Worm (Caenorhabditis elegans) whole organism, early embryonic: ENCODE results near the gene F47C12.8.

Experiments used
- B0310.2 ChIP-seq: sonication (generic microtip); optimal IDR thresholded peaks from 2 replicates; lab custom pipeline; 2016; ENCODE audit warnings: mild to moderate bottlenecking, missing genetic modification characterization, missing compliant biosample characterization
- F13C5.2 ChIP-seq: sonication (generic microtip); optimal IDR thresholded peaks from 2 replicates; lab custom pipeline; 2017; ENCODE audit warnings: mild to moderate bottlenecking, missing genetic modification characterization, inconsistent platforms, missing compliant biosample characterization
- aly-1 ChIP-seq: sonication (generic microtip); optimal IDR thresholded peaks from 2 replicates; lab custom pipeline; 2016; ENCODE audit warnings: missing genetic modification characterization, missing compliant biosample characterization
- ama-1 ChIP-seq: fragments of 150-350 bp; optimal IDR thresholded peaks from 2 replicates; lab custom pipeline; 2014
- ceh-13 ChIP-seq: fragments of 200-800 bp; sonication (Bioruptor generic); optimal IDR thresholded peaks from 2 replicates; lab custom pipeline; 2018; ENCODE audit warnings: mild to moderate bottlenecking, missing genetic modification characterization, missing compliant biosample characterization
- ceh-36 ChIP-seq: sonication (generic microtip); optimal IDR thresholded peaks from 2 replicates; lab custom pipeline; 2016; ENCODE audit warnings: missing genetic modification characterization, inconsistent platforms, missing compliant biosample characterization
- ets-7 ChIP-seq: sonication (generic microtip); optimal IDR thresholded peaks from 2 replicates; lab custom pipeline; 2016; ENCODE audit warnings: missing genotype, missing genetic modification characterization, missing compliant biosample characterization
- flt-1 ChIP-seq: fragments of 200-800 bp; sonication (Bioruptor generic); IDR thresholded peaks from 2 replicates; pipeline ENCODE4 v1.3.6; 2022; ENCODE audit warnings: missing genetic modification characterization, missing compliant biosample characterization
- hmbx-1 ChIP-seq: sonication (generic microtip); optimal IDR thresholded peaks from 2 replicates; lab custom pipeline; 2016; ENCODE audit warnings: mild to moderate bottlenecking, missing genetic modification characterization, missing compliant biosample characterization
- hmg-4 ChIP-seq: fragments of 200-800 bp; sonication (Bioruptor generic); optimal IDR thresholded peaks from 2 replicates; lab custom pipeline; 2018; ENCODE audit warnings: mild to moderate bottlenecking, missing genetic modification characterization, missing compliant biosample characterization
- hnd-1 ChIP-seq: sonication (generic microtip); optimal IDR thresholded peaks from 2 replicates; lab custom pipeline; 2016; ENCODE audit warnings: missing genetic modification characterization, missing compliant biosample characterization
- pes-1 ChIP-seq: fragments of 200-800 bp; sonication (Bioruptor generic); IDR thresholded peaks from 2 replicates; pipeline ENCODE4 v1.3.6; 2022; ENCODE audit warnings: missing genetic modification reagents, missing genetic modification characterization, missing compliant biosample characterization
- scrt-1 ChIP-seq: fragments of 200-800 bp; sonication (Bioruptor generic); IDR thresholded peaks from 2 replicates; pipeline ENCODE4 v1.3.6; 2022; ENCODE audit warnings: missing genetic modification characterization, missing compliant biosample characterization
- sea-1 ChIP-seq: fragments of 200-800 bp; sonication (Bioruptor generic); conservative IDR thresholded peaks from 2 replicates; pipeline ENCODE4 v1.3.6; 2022; ENCODE audit warnings: missing genetic modification characterization, missing compliant biosample characterization
- tbx-11 ChIP-seq: fragments of 200-800 bp; sonication (Bioruptor generic); IDR thresholded peaks from 2 replicates; pipeline ENCODE4 v1.3.6; 2022; ENCODE audit warnings: missing genetic modification characterization, missing compliant biosample characterization
- tbx-37 ChIP-seq: fragments of 200-800 bp; sonication (Bioruptor generic); conservative IDR thresholded peaks from 2 replicates; pipeline ENCODE4 v1.3.6; 2022; ENCODE audit warnings: missing genetic modification reagents, missing genetic modification characterization, missing compliant biosample characterization
- tra-4 ChIP-seq: sonication (generic microtip); optimal IDR thresholded peaks from 2 replicates; lab custom pipeline; 2017; ENCODE audit warnings: missing genetic modification characterization, missing compliant biosample characterization

The F47C12.8 gene

DNA sequence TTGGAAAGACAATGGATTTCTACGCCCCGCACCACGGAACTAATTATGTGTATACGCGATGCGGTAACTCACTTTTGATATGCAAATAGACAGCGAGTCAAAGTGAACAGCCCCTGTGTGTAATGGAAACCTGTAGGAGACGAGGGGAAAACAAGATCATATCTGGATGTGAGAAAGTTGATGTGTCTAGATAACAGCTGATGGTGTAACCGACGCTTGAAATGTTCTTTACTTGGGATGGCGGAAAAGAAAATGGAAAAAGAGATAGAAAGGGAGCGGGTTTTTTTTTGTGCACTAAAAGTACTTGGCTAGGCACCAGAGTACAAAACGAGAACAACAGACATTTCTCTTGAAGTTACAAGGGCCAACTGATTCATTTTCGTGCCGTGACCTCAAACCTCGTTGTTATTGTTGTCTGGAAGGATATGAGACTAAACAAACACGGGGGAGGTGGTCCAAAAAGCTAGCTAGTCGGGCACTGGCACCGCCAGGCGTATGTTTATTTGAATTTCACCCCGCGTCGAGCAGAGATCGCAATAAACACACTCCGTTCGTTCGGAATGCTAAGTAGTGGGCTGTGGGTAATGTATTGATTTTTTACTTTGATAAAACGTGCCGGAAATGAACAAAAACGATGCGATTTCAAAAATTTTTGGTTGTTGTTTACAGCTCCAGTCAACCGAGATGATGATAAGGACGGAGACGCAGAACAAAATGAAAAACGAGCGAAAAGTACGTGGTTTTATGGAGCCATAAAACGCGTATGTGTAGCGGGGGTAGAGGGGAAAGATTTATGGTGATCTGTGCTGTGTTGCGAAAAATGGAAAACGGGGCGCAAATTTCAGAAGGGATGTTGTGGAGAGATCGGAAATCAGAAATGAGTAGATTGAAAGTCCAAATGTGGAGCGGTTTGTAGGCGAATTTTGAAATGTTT lies 23.7 kb upstream of the F47C12.8 start:
- no peak for TF ChIP-seq B0310.2 (tag; lab: Kevin White, UChicago)
- TF ChIP-seq ceh-13 (GFP tag; lab: Kevin White, UChicago) = no peak
- no peak for TF ChIP-seq tra-4 (tag; lab: Kevin White, UChicago)
- TF ChIP-seq tbx-11 (GFP tag; lab: Robert Waterston, UW) = no peak
- no peak for TF ChIP-seq ets-7
- no peak for TF ChIP-seq hmg-4 (GFP tag; lab: Kevin White, UChicago)
- TF ChIP-seq F13C5.2 (tag; lab: Kevin White, UChicago) = no peak
- TF ChIP-seq hmbx-1 (tag; lab: Kevin White, UChicago) = no peak
- no peak for TF ChIP-seq scrt-1 (GFP tag; lab: Robert Waterston, UW)
- TF ChIP-seq pes-1 = no peak
- TF ChIP-seq ama-1 (lab: Kevin White, UChicago) = no peak
- TF ChIP-seq sea-1 (GFP tag; lab: Robert Waterston, UW) = no peak
- TF ChIP-seq ceh-36 (tag; lab: Kevin White, UChicago) = no peak
- no peak for TF ChIP-seq tbx-37 (GFP tag; lab: Robert Waterston, UW)
- no peak for TF ChIP-seq aly-1 (tag; lab: Kevin White, UChicago)
- no peak for TF ChIP-seq flt-1

DNA sequence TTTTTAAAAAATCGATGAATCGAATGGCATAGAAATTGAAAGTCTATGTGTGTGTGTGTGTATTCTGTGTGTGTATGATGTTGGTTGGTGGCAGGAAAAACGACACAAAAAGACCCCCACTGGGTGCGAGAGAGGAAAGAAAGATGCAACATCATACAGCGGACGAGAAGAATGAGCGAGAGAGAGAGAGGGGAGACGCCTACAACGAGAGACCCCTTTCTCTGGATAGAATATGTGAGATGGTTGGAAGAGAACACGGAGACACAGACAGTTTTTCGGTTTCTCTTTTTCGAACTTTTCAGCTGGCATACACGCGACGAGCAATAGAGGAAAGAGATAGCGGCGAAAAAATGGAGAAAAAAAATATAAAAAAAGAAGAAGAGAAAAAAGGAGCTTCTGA lies 21.4 kb upstream of the F47C12.8 start:
- TF ChIP-seq F13C5.2 (tag; lab: Kevin White, UChicago) (peak; percentile 50), ama-1 (lab: Kevin White, UChicago) (no peak), hmg-4 (GFP tag; lab: Kevin White, UChicago) (peak; percentile 31), scrt-1 (GFP tag; lab: Robert Waterston, UW) (no peak)

ce11 chrIV:4018692-4019387 lies 20.4 kb upstream of the F47C12.8 start:
- TF ChIP-seq tbx-11 (GFP tag; lab: Robert Waterston, UW) = no peak
- no peak for TF ChIP-seq F13C5.2 (tag; lab: Kevin White, UChicago)
- TF ChIP-seq aly-1 (tag; lab: Kevin White, UChicago) = no peak
- no peak for TF ChIP-seq B0310.2 (tag; lab: Kevin White, UChicago)
- no peak for TF ChIP-seq hmbx-1 (tag; lab: Kevin White, UChicago)

DNA sequence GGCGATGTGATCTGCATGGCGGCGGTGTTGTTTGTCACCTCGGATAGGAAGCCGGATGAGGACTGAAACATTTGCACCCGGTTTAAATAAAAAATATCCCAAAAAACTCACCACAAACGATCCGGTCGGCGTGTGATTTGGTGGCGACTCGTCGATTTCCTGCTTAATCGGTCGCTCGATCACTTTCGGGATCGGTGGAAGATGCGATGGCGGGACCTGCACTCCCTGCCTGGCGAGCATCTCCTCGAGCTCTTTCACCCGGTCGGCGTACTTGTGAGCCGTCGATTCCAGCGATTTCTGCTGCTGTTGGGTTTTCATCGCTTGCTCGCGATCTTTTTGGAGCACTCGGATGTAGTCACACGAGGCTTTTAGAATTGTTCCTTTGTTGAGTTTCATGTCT lies 18.3 kb upstream of the F47C12.8 start:
- TF ChIP-seq ets-7 = no peak
- TF ChIP-seq hnd-1 (tag; lab: Kevin White, UChicago) = no peak
- TF ChIP-seq sea-1 (GFP tag; lab: Robert Waterston, UW) = no peak
- TF ChIP-seq ama-1 (lab: Kevin White, UChicago) = no peak
- no peak for TF ChIP-seq ceh-36 (tag; lab: Kevin White, UChicago)
- TF ChIP-seq tra-4 (tag; lab: Kevin White, UChicago) = no peak
- no peak for TF ChIP-seq flt-1
- no peak for TF ChIP-seq pes-1
- no peak for TF ChIP-seq hmg-4 (GFP tag; lab: Kevin White, UChicago)
- TF ChIP-seq tbx-37 (GFP tag; lab: Robert Waterston, UW) = no peak
- TF ChIP-seq B0310.2 (tag; lab: Kevin White, UChicago) = no peak
- no peak for TF ChIP-seq ceh-13 (GFP tag; lab: Kevin White, UChicago)
- TF ChIP-seq scrt-1 (GFP tag; lab: Robert Waterston, UW) = no peak
- no peak for TF ChIP-seq tbx-11 (GFP tag; lab: Robert Waterston, UW)
- no peak for TF ChIP-seq aly-1 (tag; lab: Kevin White, UChicago)
- TF ChIP-seq F13C5.2 (tag; lab: Kevin White, UChicago) = no peak
- TF ChIP-seq hmbx-1 (tag; lab: Kevin White, UChicago) = no peak

DNA sequence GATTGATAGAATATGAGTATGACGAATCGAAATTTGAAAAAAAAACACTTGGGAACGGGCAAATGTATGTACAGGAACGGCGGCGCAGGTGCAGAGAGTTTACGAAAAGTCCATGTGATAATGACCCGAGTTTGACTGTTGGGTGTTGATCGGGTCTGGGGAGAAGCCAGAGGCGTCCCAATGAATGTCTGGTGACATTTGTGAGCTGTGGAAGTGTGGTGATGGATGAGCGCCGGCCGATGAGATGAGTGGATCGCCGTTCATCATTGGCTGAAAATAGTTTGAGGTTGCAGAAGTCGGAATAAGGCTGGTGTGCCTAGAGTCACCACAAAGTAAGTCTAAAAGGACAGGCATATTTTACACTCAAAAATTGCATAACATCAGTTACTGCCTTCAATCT lies 17.2 kb upstream of the F47C12.8 start:
- no peak for TF ChIP-seq ama-1 (lab: Kevin White, UChicago)

DNA sequence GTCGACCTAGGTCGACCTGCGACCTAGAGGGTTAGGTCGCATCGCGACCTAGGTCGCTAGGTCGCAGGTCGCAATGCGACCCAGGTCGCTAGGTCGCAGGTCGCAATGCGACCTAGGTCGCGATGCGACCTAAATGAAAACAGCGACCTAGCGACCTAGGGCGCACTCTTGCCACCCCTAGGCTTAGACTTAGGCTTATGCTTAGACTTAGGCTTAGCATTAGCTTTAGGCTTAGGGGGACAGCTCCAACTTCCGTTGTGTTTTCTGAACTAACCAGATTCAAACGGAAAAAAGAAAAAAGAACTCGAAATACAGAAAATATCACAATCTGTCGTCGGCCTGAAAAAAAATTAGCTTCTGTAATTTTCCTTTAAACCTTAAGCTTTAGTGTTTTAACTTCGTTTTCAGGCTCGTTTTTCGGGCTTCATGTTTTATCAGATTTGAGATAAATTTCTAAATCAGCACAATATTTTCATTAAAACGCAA lies 16.0 kb upstream of the F47C12.8 start:
- TF ChIP-seq F13C5.2 (tag; lab: Kevin White, UChicago) (no peak), scrt-1 (GFP tag; lab: Robert Waterston, UW) (0 out of 2 replicates have a peak, but pooled peaks have one; percentile 39), tra-4 (tag; lab: Kevin White, UChicago) (no peak), pes-1 (no peak)

ce11 chrIV:4013621-4014020 lies 15.2 kb upstream of the F47C12.8 start:
- TF ChIP-seq tbx-37 (GFP tag; lab: Robert Waterston, UW) = no peak
- TF ChIP-seq hnd-1 (tag; lab: Kevin White, UChicago) = no peak
- TF ChIP-seq scrt-1 (GFP tag; lab: Robert Waterston, UW) = no peak
- TF ChIP-seq aly-1 (tag; lab: Kevin White, UChicago) = no peak
- TF ChIP-seq ceh-13 (GFP tag; lab: Kevin White, UChicago) = no peak
- no peak for TF ChIP-seq ceh-36 (tag; lab: Kevin White, UChicago)
- TF ChIP-seq flt-1 = no peak
- no peak for TF ChIP-seq ama-1 (lab: Kevin White, UChicago)
- no peak for TF ChIP-seq pes-1
- TF ChIP-seq B0310.2 (tag; lab: Kevin White, UChicago) = no peak
- no peak for TF ChIP-seq hmbx-1 (tag; lab: Kevin White, UChicago)
- TF ChIP-seq F13C5.2 (tag; lab: Kevin White, UChicago) = no peak
